Fruit fly (Drosophila melanogaster): ENCODE data around the gene Teh4.

Gene Teh4

DNA sequence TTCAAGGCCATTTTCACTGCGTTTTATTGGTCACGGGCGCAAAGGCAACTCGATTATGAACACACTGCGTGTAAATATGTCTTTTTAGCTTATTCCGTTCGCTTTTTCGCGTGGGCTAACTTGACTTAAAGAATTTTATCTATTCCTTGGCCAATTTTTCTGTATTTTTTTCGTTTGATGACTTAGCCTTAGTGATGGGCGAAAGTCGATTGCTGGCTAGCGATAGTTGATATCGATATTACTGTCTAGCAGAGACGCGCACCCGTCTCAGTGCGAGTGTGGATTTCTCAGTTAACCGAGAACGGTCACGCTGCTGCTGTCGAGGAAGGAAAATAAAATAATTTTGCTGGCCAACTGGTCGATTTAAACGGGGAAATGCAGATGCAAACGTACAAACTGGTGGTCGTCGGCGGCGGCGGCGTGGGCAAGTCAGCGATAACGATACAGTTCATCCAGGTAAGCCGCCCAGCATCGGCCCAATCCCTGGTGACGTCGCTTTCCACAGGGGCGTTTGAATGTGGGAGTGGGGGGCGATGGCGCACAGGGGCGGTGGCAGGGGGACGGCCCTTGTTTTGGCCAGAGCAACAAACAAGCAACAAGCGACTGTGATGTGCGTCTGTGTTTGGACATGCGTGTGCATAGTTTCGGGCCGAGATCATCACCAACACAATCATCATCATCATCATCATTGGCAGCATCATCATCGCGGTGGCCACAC is 39.1 kb downstream of the Teh4 start, which contains the start of the genes Rop and Ras64B (continued):
- TF ChIP-seq abd-A (tag; optimal IDR thresholded peaks at IDR 0.05), result no peak
- TF ChIP-seq tgo (GFP tag; IDR thresholded peaks at IDR 0.05), result no peak
- TF ChIP-seq Dll (GFP tag; IDR thresholded peaks at IDR 0.05; ENCODE audit: partially characterized antibody), result peak; percentile 81
- TF ChIP-seq CG17829 (tag; optimal IDR thresholded peaks at IDR 0.05), result peak; percentile 56
- TF ChIP-seq CG8359 (GFP tag; optimal IDR thresholded peaks at IDR 0.05; ENCODE audit: borderline replicate concordance), result no peak
- no peak for TF ChIP-seq danr (GFP tag; IDR thresholded peaks at IDR 0.05)
- no peak for TF ChIP-seq Nf-YA (GFP tag; IDR thresholded peaks at IDR 0.05)
- TF ChIP-seq CG12104 (GFP tag; optimal IDR thresholded peaks at IDR 0.05), result no peak
- TF ChIP-seq en (GFP tag; optimal IDR thresholded peaks at IDR 0.05), result no peak
- no peak for TF ChIP-seq Xrp1 (GFP tag; IDR thresholded peaks at IDR 0.05)
- no peak for TF ChIP-seq Hr78 (GFP tag; optimal IDR thresholded peaks at IDR 0.05)
- peak; percentile 50 for TF ChIP-seq nerfin-2 (GFP tag; IDR thresholded peaks at IDR 0.05; ENCODE audit: partially characterized antibody)
- TF ChIP-seq CG10654 (GFP tag; optimal IDR thresholded peaks at IDR 0.05), result no peak
- peak; percentile 15 for TF ChIP-seq CG7786 (GFP tag; optimal IDR thresholded peaks at IDR 0.05)
- no peak for TF ChIP-seq Dip3 (GFP tag; optimal IDR thresholded peaks at IDR 0.05)
- no peak for TF ChIP-seq az2 (GFP tag; optimal IDR thresholded peaks at IDR 0.05)
- no peak for TF ChIP-seq zfh1 (GFP tag; IDR thresholded peaks at IDR 0.05)
- peak; percentile 7 for TF ChIP-seq slp2 (GFP tag; optimal IDR thresholded peaks at IDR 0.05)
- no peak for TF ChIP-seq CG6683 (GFP tag; optimal IDR thresholded peaks at IDR 0.05)
- peak; percentile 38 for TF ChIP-seq grau (tag; optimal IDR thresholded peaks at IDR 0.05)
- TF ChIP-seq CG8944 (GFP tag; optimal IDR thresholded peaks at IDR 0.05), result no peak
- TF ChIP-seq YL-1 (GFP tag; optimal IDR thresholded peaks at IDR 0.05), result peak; percentile 99
- peak; percentile 29 for TF ChIP-seq CTCF (GFP tag; optimal IDR thresholded peaks at IDR 0.05)
- no peak for TF ChIP-seq CG9437 (GFP tag; optimal IDR thresholded peaks at IDR 0.05)
- no peak for TF ChIP-seq exex (tag; optimal IDR thresholded peaks at IDR 0.05)
- TF ChIP-seq Elba2 (GFP tag; optimal IDR thresholded peaks at IDR 0.05), result no peak
- no peak for TF ChIP-seq hkb (optimal IDR thresholded peaks at IDR 0.05)
- no peak for TF ChIP-seq hkb (GFP tag; IDR thresholded peaks at IDR 0.05)
- TF ChIP-seq CG3281 (GFP tag; optimal IDR thresholded peaks at IDR 0.05), result no peak
- peak; percentile 89 for TF ChIP-seq unc-4 (GFP tag; IDR thresholded peaks at IDR 0.05; ENCODE audit: partially characterized antibody)
- peak; percentile 63; the same call in 2 of the 3 replicates for TF ChIP-seq vnd (GFP tag; IDR thresholded peaks at IDR 0.05; ENCODE audit: partially characterized antibody)
- peak; percentile 96 for TF ChIP-seq ftz-f1 (GFP tag; optimal IDR thresholded peaks at IDR 0.05)
- TF ChIP-seq HmgD (GFP tag; optimal IDR thresholded peaks at IDR 0.05), result peak; percentile 75
- peak; percentile 96 for TF ChIP-seq CG9797 (GFP tag; optimal IDR thresholded peaks at IDR 0.05)
- peak; percentile 39 for TF ChIP-seq NC2β (GFP tag; optimal IDR thresholded peaks at IDR 0.05)
- TF ChIP-seq lilli (GFP tag; optimal IDR thresholded peaks at IDR 0.05), result peak; percentile 46
- TF ChIP-seq Meics (GFP tag; optimal IDR thresholded peaks at IDR 0.05), result peak; percentile 31
- peak; percentile 15 for TF ChIP-seq CrebB (tag; optimal IDR thresholded peaks at IDR 0.05)
- TF ChIP-seq CG18619 (GFP tag; optimal IDR thresholded peaks at IDR 0.05), result no peak
- peak; percentile 47 for TF ChIP-seq CG2120 (GFP tag; optimal IDR thresholded peaks at IDR 0.05)
- peak; percentile 73 for TF ChIP-seq hbn (GFP tag; IDR thresholded peaks at IDR 0.05; ENCODE audit: partially characterized antibody)
- TF ChIP-seq kay (GFP tag; optimal IDR thresholded peaks at IDR 0.05), result peak; percentile 86
- TF ChIP-seq CG2678 (tag; optimal IDR thresholded peaks at IDR 0.05), result no peak
- TF ChIP-seq CG8765 (GFP tag; IDR thresholded peaks at IDR 0.05), result no peak
- TF ChIP-seq CG33557 (GFP tag; optimal IDR thresholded peaks at IDR 0.05), result peak; percentile 9
- peak; percentile 32 for TF ChIP-seq luna (GFP tag; optimal IDR thresholded peaks at IDR 0.05)
- TF ChIP-seq ewg (GFP tag; optimal IDR thresholded peaks at IDR 0.05), result peak; percentile 5
- no peak for TF ChIP-seq CG12219 (GFP tag; optimal IDR thresholded peaks at IDR 0.05)
- peak; percentile 11 for TF ChIP-seq CG1647 (GFP tag; optimal IDR thresholded peaks at IDR 0.05)
- TF ChIP-seq so (GFP tag; IDR thresholded peaks at IDR 0.05), result peak; percentile 36; the same call in 1 of the 3 replicates
- no peak for TF ChIP-seq CG17612 (GFP tag; IDR thresholded peaks at IDR 0.05)

Data from whole organism, embryonic.